Worm (Caenorhabditis elegans): ENCODE measurements around the gene C48B4.10.

- no peak for TF ChIP-seq nfya-1 (tag; optimal IDR thresholded peaks at IDR 0.05; ENCODE audit: insufficient read depth)
- TF ChIP-seq nhr-11 (tag; optimal IDR thresholded peaks at IDR 0.05) = no peak
- no peak for TF ChIP-seq lin-39 (tag; optimal IDR thresholded peaks at IDR 0.05)
- no peak for TF ChIP-seq eor-1 (tag; optimal IDR thresholded peaks at IDR 0.05)
- no peak for TF ChIP-seq aly-2 (tag; optimal IDR thresholded peaks at IDR 0.05)
- no peak for TF ChIP-seq pqm-1 (tag; optimal IDR thresholded peaks at IDR 0.05)
- no peak for TF ChIP-seq elt-2 (tag; optimal IDR thresholded peaks at IDR 0.05)
- TF ChIP-seq fkh-10 (GFP tag; optimal IDR thresholded peaks at IDR 0.05) = no peak
- TF ChIP-seq ceh-28 (tag; optimal IDR thresholded peaks at IDR 0.05) = no peak
- TF ChIP-seq ztf-11 (tag; optimal IDR thresholded peaks at IDR 0.05) = no peak
Observed at ce11 chrIII:9563235-9563634, 1.1 kb downstream of the C48B4.10 start, which contains the start of gene C48B4.9.

Data from whole organism, L3 larva.